Worm (Caenorhabditis elegans) whole organism, L2 larva: Measurements from ENCODE around the gene B0281.3.

Experiments used
- C34F6.9 ChIP-seq: fragments of 150-350 bp; optimal IDR thresholded peaks from 2 replicates; lab custom pipeline; 2014; ENCODE audit warnings: missing biosample characterization, missing genetic modification characterization
- F13H6.1 ChIP-seq: sonication (generic microtip); optimal IDR thresholded peaks from 2 replicates; lab custom pipeline; 2016; ENCODE audit warnings: missing genetic modification characterization, missing compliant biosample characterization
- R02D3.7 ChIP-seq: fragments of 150-350 bp; optimal IDR thresholded peaks from 2 replicates; lab custom pipeline; 2014; ENCODE audit warnings: missing biosample characterization, missing genetic modification characterization
- Y55F3AM.14 ChIP-seq: fragments of 200-800 bp; sonication (Bioruptor generic); optimal IDR thresholded peaks from 2 replicates; lab custom pipeline; 2018; ENCODE audit warnings: mild to moderate bottlenecking, missing genetic modification characterization, missing compliant biosample characterization
- ZK546.5 ChIP-seq: sonication (generic microtip); optimal IDR thresholded peaks from 2 replicates; lab custom pipeline; 2017; ENCODE audit warnings: missing biosample characterization, missing genetic modification characterization
- alr-1 ChIP-seq: fragments of 150-350 bp; optimal IDR thresholded peaks from 2 replicates; lab custom pipeline; 2014; ENCODE audit warnings: missing biosample characterization, missing genetic modification characterization
- blmp-1 ChIP-seq: sonication (generic microtip); optimal IDR thresholded peaks from 2 replicates; lab custom pipeline; 2017; ENCODE audit warnings: missing genetic modification characterization, mild to moderate bottlenecking, missing compliant biosample characterization, antibody characterized with exemption, moderate library complexity; ENCODE audit not compliant: insufficient read depth
- ceh-16 ChIP-seq: fragments of 150-350 bp; optimal IDR thresholded peaks from 2 replicates; lab custom pipeline; 2014; ENCODE audit warnings: missing biosample characterization, missing genetic modification characterization
- fos-1 ChIP-seq: fragments of 150-350 bp; optimal IDR thresholded peaks from 2 replicates; lab custom pipeline; 2014; ENCODE audit warnings: missing biosample characterization, missing genetic modification characterization
- lin-11 ChIP-seq: fragments of 150-350 bp; sonication (generic microtip); optimal IDR thresholded peaks from 2 replicates; lab custom pipeline; 2014; ENCODE audit warnings: missing biosample characterization, missing genetic modification characterization, inconsistent platforms, mixed read lengths
- lin-13 ChIP-seq: fragments of 150-350 bp; optimal IDR thresholded peaks from 2 replicates; lab custom pipeline; 2014; ENCODE audit warnings: missing biosample characterization, missing genetic modification reagents, missing genetic modification characterization
- lsy-2 ChIP-seq, 2 experiments: fragments of 150-350 bp in 1 of 2; sonication (generic microtip) in 1 of 2; optimal IDR thresholded peaks; 2 replicates each; lab custom pipeline; 2014 to 2017; ENCODE audit warnings: missing biosample characterization in 2 of 2, missing genetic modification characterization in 2 of 2
- mab-5 ChIP-seq: fragments of 150-350 bp; optimal IDR thresholded peaks from 2 replicates; lab custom pipeline; 2014; ENCODE audit warnings: missing biosample characterization, missing genetic modification characterization
- mdl-1 ChIP-seq, 2 experiments: fragments of 150-350 bp in 1 of 2; sonication (generic microtip) in 1 of 2; optimal IDR thresholded peaks; 2 replicates each; lab custom pipeline; 2017; ENCODE audit warnings: missing biosample characterization in 2 of 2, missing genetic modification characterization in 2 of 2
- nhr-10 ChIP-seq: sonication (generic microtip); optimal IDR thresholded peaks from 2 replicates; lab custom pipeline; 2017; ENCODE audit warnings: missing biosample characterization, missing genetic modification characterization
- nhr-11 ChIP-seq: fragments of 150-350 bp; optimal IDR thresholded peaks from 2 replicates; lab custom pipeline; 2014; ENCODE audit warnings: missing biosample characterization, missing genetic modification characterization
- nhr-12 ChIP-seq: fragments of 150-350 bp; optimal IDR thresholded peaks from 2 replicates; lab custom pipeline; 2014; ENCODE audit warnings: missing biosample characterization, missing genetic modification characterization
- nhr-129 ChIP-seq: fragments of 150-350 bp; optimal IDR thresholded peaks from 2 replicates; lab custom pipeline; 2014; ENCODE audit warnings: missing biosample characterization, missing genetic modification characterization
- nhr-21 ChIP-seq: fragments of 150-350 bp; optimal IDR thresholded peaks from 2 replicates; lab custom pipeline; 2014; ENCODE audit warnings: missing biosample characterization, missing genetic modification characterization
- nhr-237 ChIP-seq: fragments of 150-350 bp; optimal IDR thresholded peaks from 2 replicates; lab custom pipeline; 2014; ENCODE audit warnings: missing biosample characterization, missing genetic modification characterization
- nhr-6 ChIP-seq: fragments of 150-350 bp; optimal IDR thresholded peaks from 2 replicates; lab custom pipeline; 2014; ENCODE audit warnings: missing biosample characterization, missing genetic modification characterization
- sem-4 ChIP-seq: fragments of 150-350 bp; optimal IDR thresholded peaks from 2 replicates; lab custom pipeline; 2014; ENCODE audit warnings: missing biosample characterization, missing genetic modification reagents, missing genetic modification characterization
- skn-1 ChIP-seq: sonication (generic microtip); optimal IDR thresholded peaks from 2 replicates; lab custom pipeline; 2017; ENCODE audit warnings: missing biosample characterization, missing genetic modification characterization
- sma-3 ChIP-seq: sonication (generic microtip); optimal IDR thresholded peaks from 2 replicates; lab custom pipeline; 2016; ENCODE audit warnings: missing genetic modification reagents, missing genetic modification characterization, missing compliant biosample characterization
- sma-9 ChIP-seq, 2 experiments: fragments of 150-350 bp in 1 of 2; sonication (generic microtip) in 1 of 2; optimal IDR thresholded peaks; 2 replicates each; lab custom pipeline; 2014 to 2016; ENCODE audit warnings: missing genetic modification characterization in 2 of 2, mild to moderate bottlenecking in 1 of 2, missing biosample characterization in 1 of 2, missing compliant biosample characterization in 1 of 2, missing genetic modification reagents in 1 of 2, moderate library complexity in 1 of 2
- snpc-4 ChIP-seq: fragments of 150-350 bp; optimal IDR thresholded peaks from 2 replicates; lab custom pipeline; 2014; ENCODE audit warnings: missing biosample characterization, missing genetic modification characterization
- unc-39 ChIP-seq: fragments of 150-350 bp; optimal IDR thresholded peaks from 2 replicates; lab custom pipeline; 2014; ENCODE audit warnings: missing biosample characterization, missing genetic modification characterization
- unc-55 ChIP-seq: fragments of 150-350 bp; sonication (generic microtip); optimal IDR thresholded peaks from 3 replicates; lab custom pipeline; 2014; ENCODE audit warnings: missing biosample characterization, missing genetic modification reagents, missing genetic modification characterization
- ztf-11 ChIP-seq: sonication (generic microtip); optimal IDR thresholded peaks from 2 replicates; lab custom pipeline; 2017; ENCODE audit warnings: missing biosample characterization, missing genetic modification characterization
- ztf-4 ChIP-seq: fragments of 150-350 bp; optimal IDR thresholded peaks from 2 replicates; lab custom pipeline; 2014; ENCODE audit warnings: missing biosample characterization, missing genetic modification characterization

Gene B0281.3

DNA sequence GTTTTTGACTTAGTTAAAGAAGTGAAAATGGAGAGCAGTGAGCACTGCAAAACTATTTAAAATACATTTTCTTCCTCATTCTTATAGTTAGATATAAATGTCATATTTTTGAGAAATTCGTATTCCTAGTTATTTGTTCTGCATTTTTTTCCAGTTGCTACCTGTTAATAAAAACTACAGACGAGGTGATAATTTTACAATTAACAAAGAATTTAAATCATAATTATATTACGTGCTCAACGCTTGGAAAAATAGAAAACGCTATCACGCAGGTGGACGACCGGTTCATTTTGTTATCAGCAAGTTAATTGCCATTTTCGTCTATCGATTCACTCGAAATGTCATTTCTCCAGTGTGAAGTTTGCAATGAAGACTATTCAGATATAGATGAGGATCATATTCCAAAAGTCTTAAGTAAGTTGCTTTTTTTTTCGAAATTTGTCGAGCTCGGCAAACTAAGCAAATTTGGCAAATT, 11.1 kb downstream of the B0281.3 start, which contains the start of the genes ZK1240.5 and ZK1240.9:
Gene ZK1240.5, minus strand, starts transcription at position 51 of the 475 bp plus-strand sequence.
Gene ZK1240.9, plus strand, starts transcription at position 307 of the 475 bp plus-strand sequence.
- no peak for TF ChIP-seq sma-3 (GFP tag; lab: Kevin White, UChicago)
- TF ChIP-seq mdl-1 (tag; optimal IDR thresholded peaks at IDR 0.05; lab: Kevin White, UChicago), result no peak
- peak; percentile 21 for TF ChIP-seq fos-1 (tag; lab: Kevin White, UChicago)
- TF ChIP-seq blmp-1, result no peak
- TF ChIP-seq skn-1 (tag; lab: Kevin White, UChicago), result no peak
- TF ChIP-seq ztf-4 (tag; lab: Kevin White, UChicago), result no peak
- no peak for TF ChIP-seq mab-5
- no peak for TF ChIP-seq nhr-129

DNA sequence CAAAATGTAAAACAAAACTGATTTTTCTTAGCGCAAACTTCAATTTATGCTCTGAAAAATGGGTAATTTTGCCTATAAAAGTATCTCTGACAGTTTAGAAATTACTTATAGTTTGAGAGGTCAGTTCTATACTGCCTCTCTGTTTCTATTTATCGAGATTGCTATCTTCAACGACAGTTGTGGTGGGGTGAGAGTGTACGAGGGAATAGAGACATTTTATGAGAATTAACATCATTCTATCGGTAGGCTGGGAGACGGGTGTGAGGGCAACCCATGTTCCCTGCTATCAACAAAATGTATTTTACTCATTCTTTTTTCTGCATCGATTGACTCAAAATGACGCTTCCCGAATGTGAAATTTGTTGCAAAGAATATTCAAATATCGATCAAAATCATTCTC, 13.3 kb downstream of the B0281.3 start, which contains the start of gene ZK1240.3:
Gene ZK1240.3, plus strand, starts transcription at position 238 of the 400 bp plus-strand sequence.
- TF ChIP-seq snpc-4, result no peak
- peak; percentile 87 for TF ChIP-seq fos-1 (tag; lab: Kevin White, UChicago)

DNA sequence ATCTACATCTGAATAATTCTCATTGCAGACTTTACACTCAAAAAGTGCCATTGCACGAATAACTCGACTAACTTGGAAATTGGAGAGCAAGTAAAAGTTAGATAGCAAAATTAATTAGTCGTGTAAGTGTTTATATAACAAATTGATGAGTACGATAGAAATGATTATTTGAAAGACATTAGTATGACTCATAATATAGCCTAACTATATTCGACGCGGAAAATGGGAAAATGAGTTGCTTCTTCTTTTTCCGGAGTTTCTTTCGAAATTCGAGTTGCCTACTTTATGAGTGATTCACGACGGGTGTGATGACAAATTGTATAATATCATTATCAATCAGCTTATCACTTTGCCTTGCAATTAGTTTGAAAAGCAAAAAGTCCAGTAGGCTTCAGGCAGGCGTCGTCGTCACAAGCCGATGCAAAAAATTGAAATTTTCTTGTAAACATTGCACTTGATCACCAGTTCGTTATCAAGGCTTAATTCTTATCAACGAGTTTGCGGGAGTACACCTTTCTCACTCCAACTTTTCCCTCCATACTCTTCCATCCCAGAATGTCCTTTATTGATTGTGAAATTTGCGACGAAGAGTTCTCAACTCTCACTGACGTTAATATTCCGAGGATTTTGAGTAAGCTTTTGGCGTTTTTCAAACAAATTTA, 16.1 kb downstream of the B0281.3 start, which contains the start of the genes ZK1240.6 and ZK1240.2:
Gene ZK1240.6, minus strand, starts transcription at position 51 of the 662 bp plus-strand sequence.
Gene ZK1240.2, plus strand, starts transcription at position 520 of the 662 bp plus-strand sequence.
- TF ChIP-seq skn-1 (tag; lab: Kevin White, UChicago) (no peak), sma-9 (GFP tag; optimal IDR thresholded peaks at IDR 0.05; lab: Kevin White, UChicago) (peak; percentile 21), sma-9 (tag; optimal IDR thresholded peaks at IDR 0.05; lab: Kevin White, UChicago) (no peak), fos-1 (tag; lab: Kevin White, UChicago) (peak; percentile 76), mab-5 (no peak), sem-4 (no peak)

DNA sequence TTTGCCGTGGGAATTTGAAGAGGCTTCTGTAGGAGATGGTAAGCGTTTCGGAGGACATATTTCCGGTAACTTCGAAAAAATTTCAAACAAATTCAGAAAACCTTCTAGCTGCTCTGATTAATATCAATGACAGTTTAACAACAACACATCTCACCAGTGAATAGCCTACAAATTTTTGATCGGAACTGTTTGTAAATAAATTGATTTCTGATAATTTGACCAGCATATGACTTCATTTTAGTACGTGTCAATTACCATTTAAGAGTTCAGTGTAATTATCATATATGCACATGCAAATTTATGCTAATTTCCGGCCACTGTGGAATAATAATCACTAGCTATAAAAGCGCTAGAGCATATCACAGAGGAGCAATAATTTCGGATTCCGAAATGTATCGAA, 18.1 kb downstream of the B0281.3 start, which contains the start of gene ZK1240.11:
Gene ZK1240.11, plus strand, starts transcription at position 301 of the 400 bp plus-strand sequence.
- no peak for TF ChIP-seq Y55F3AM.14 (GFP tag; lab: Kevin White, UChicago)
- TF ChIP-seq unc-55 (GFP tag; lab: Kevin White, UChicago), result no peak
- TF ChIP-seq nhr-6 (tag; lab: Kevin White, UChicago), result no peak
- no peak for TF ChIP-seq fos-1 (tag; lab: Kevin White, UChicago)
- no peak for TF ChIP-seq mab-5
- TF ChIP-seq nhr-10 (tag; lab: Kevin White, UChicago), result no peak
- TF ChIP-seq nhr-21, result no peak
- TF ChIP-seq nhr-12 (tag; lab: Kevin White, UChicago), result no peak

DNA sequence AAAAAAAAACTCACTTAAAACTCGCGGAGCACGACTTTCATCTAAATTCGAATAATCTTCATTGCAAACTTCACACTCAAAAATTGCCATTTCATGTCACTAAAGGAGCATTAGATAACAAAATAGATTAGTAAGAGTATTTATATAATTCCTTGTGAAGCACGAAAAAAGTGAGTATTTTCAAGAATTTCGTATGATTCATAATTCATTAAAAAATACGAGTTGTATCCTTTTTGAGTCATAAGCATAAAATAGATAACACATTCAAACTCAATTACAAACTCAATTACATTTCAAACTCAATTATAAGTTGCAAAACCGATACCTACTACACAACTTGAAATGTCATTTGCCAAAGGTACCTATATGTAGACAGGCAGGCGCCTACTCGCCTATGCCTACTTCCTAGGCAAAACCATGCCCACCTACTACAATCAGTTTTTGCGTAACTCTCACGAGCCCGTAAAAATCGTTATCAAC, 22.2 kb downstream of the B0281.3 start, which contains the start of the genes ZK1240.8 and ZK1240.1:
Gene ZK1240.8, minus strand, starts transcription at position 101 of the 480 bp plus-strand sequence.
Gene ZK1240.1, plus strand, starts transcription at position 430 of the 480 bp plus-strand sequence.
- no peak for TF ChIP-seq blmp-1
- TF ChIP-seq lsy-2 (tag; optimal IDR thresholded peaks at IDR 0.05; lab: Kevin White, UChicago), result no peak
- TF ChIP-seq alr-1 (tag; lab: Kevin White, UChicago), result no peak
- no peak for TF ChIP-seq ZK546.5 (tag; lab: Kevin White, UChicago)
- TF ChIP-seq nhr-237 (tag; lab: Kevin White, UChicago), result no peak
- TF ChIP-seq mab-5, result no peak
- TF ChIP-seq ztf-11 (tag; lab: Kevin White, UChicago), result no peak
- no peak for TF ChIP-seq unc-39 (tag; lab: Kevin White, UChicago)
- TF ChIP-seq mdl-1 (tag; optimal IDR thresholded peaks at IDR 0.05; lab: Kevin White, UChicago), result no peak
- no peak for TF ChIP-seq ceh-16 (tag; lab: Kevin White, UChicago)

DNA sequence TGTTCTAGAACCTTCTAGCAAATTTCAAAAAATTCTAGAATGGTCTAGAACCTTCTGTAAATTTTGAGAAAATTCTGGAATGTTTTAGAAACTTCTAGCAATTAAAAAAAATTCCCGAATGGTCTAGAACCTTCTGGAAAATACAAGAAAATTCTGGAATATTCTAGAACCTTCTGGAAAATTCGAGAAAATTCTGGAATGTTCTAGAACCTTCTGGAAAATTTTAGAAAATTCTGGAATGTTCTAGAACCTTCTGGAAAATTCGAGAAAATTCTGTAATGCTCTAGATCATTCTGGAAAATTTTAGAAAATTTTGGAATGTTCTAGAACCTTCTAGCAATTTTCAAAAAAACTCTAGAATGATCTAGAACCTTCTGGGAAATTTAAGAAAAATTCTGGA, 23.6 kb downstream of the B0281.3 start:
- TF ChIP-seq nhr-6 (tag; lab: Kevin White, UChicago) (no peak), mab-5 (no peak), lin-11 (tag; lab: Kevin White, UChicago) (no peak), snpc-4 (no peak), lin-13 (GFP tag; lab: Kevin White, UChicago) (no peak), nhr-237 (tag; lab: Kevin White, UChicago) (no peak), sma-9 (GFP tag; optimal IDR thresholded peaks at IDR 0.05; lab: Kevin White, UChicago) (no peak), sma-9 (tag; optimal IDR thresholded peaks at IDR 0.05; lab: Kevin White, UChicago) (no peak), R02D3.7 (no peak), C34F6.9 (no peak), fos-1 (tag; lab: Kevin White, UChicago) (no peak), mdl-1 (tag; optimal IDR thresholded peaks at IDR 0.05; lab: Kevin White, UChicago) (no peak), nhr-11 (tag; lab: Kevin White, UChicago) (no peak), nhr-21 (no peak), F13H6.1 (tag; lab: Kevin White, UChicago) (no peak)
- TF ChIP-seq, all 48 proteins: peak for 0
